Worm (Caenorhabditis elegans): Measurements from ENCODE around the gene chil-10.

ce11 chrX:954499-955061 is 3.1 kb upstream of the chil-10 start, which contains the start of gene apm-3:
- TF ChIP-seq lin-15B (tag; optimal IDR thresholded peaks at IDR 0.05) (no peak), lin-38 (GFP tag; IDR thresholded peaks at IDR 0.05) (no peak), zfp-2 (tag; optimal IDR thresholded peaks at IDR 0.05) (no peak), mes-2 (tag; optimal IDR thresholded peaks at IDR 0.05; ENCODE audit: poor library complexity, severe bottlenecking) (peak; percentile 47), pha-4 (GFP tag; IDR thresholded peaks at IDR 0.05) (no peak), pha-4 (tag; optimal IDR thresholded peaks at IDR 0.05) (no peak), ces-1 (GFP tag; optimal IDR thresholded peaks at IDR 0.05) (no peak), pqm-1 (tag; optimal IDR thresholded peaks at IDR 0.05) (no peak), jun-1 (tag; optimal IDR thresholded peaks at IDR 0.05) (no peak), lin-29 (GFP tag; IDR thresholded peaks at IDR 0.05) (no peak), nhr-77 (tag; optimal IDR thresholded peaks at IDR 0.05) (no peak), ztf-11 (tag; optimal IDR thresholded peaks at IDR 0.05) (no peak), nhr-6 (tag; optimal IDR thresholded peaks at IDR 0.05) (no peak), egl-27 (tag; optimal IDR thresholded peaks at IDR 0.05) (no peak)
